Worm (Caenorhabditis elegans) whole organism, midembryonic: ENCODE results near the gene ptc-3.
A peak's percentile ranks its signal among the peaks of the same experiment; 100 is the strongest.

Experiments
- T22C8.4 ChIP-seq: fragments of 200-800 bp; sonication (Bioruptor generic); IDR thresholded peaks from 2 replicates; pipeline ENCODE4 v1.3.6; 2022; ENCODE audit warnings: missing genetic modification characterization, missing compliant biosample characterization
- cog-1 ChIP-seq: sonication (generic microtip); optimal IDR thresholded peaks from 2 replicates; lab custom pipeline; 2016; ENCODE audit warnings: missing genetic modification characterization, missing compliant biosample characterization
- flt-1 ChIP-seq: fragments of 200-800 bp; sonication (Bioruptor generic); IDR thresholded peaks from 2 replicates; pipeline ENCODE4 v1.3.6; 2022; ENCODE audit warnings: missing genetic modification characterization, missing compliant biosample characterization
- klf-2 ChIP-seq: fragments of 200-800 bp; sonication (Bioruptor generic); conservative IDR thresholded peaks from 2 replicates; pipeline ENCODE4 v1.3.6; 2022; ENCODE audit warnings: missing genetic modification reagents, missing genetic modification characterization, missing compliant biosample characterization
- med-1 ChIP-seq: sonication (generic microtip); optimal IDR thresholded peaks from 2 replicates; lab custom pipeline; 2017; ENCODE audit warnings: missing genetic modification characterization, mild to moderate bottlenecking, missing compliant biosample characterization, antibody characterized with exemption, missing genetic modification reagents; ENCODE audit not compliant: insufficient read depth
- ref-1 ChIP-seq: fragments of 200-800 bp; sonication (Bioruptor generic); conservative IDR thresholded peaks from 2 replicates; pipeline ENCODE4 v1.3.6; 2022; ENCODE audit warnings: missing genetic modification reagents, missing genetic modification characterization, missing compliant biosample characterization
- tab-1 ChIP-seq: fragments of 200-800 bp; sonication (Bioruptor generic); IDR thresholded peaks from 2 replicates; pipeline ENCODE4 v1.3.6; 2022; ENCODE audit warnings: missing genetic modification characterization, missing compliant biosample characterization
- ztf-23 ChIP-seq: fragments of 200-800 bp; sonication (Bioruptor generic); IDR thresholded peaks from 2 replicates; pipeline ENCODE4 v1.3.6; 2022; ENCODE audit warnings: missing genetic modification reagents, missing genetic modification characterization, missing compliant biosample characterization
- ztf-29 ChIP-seq: fragments of 200-800 bp; sonication (Bioruptor generic); IDR thresholded peaks from 2 replicates; pipeline ENCODE4 v1.3.6; 2022; ENCODE audit warnings: missing genetic modification reagents, missing genetic modification characterization, missing compliant biosample characterization

ptc-3 gene

DNA sequence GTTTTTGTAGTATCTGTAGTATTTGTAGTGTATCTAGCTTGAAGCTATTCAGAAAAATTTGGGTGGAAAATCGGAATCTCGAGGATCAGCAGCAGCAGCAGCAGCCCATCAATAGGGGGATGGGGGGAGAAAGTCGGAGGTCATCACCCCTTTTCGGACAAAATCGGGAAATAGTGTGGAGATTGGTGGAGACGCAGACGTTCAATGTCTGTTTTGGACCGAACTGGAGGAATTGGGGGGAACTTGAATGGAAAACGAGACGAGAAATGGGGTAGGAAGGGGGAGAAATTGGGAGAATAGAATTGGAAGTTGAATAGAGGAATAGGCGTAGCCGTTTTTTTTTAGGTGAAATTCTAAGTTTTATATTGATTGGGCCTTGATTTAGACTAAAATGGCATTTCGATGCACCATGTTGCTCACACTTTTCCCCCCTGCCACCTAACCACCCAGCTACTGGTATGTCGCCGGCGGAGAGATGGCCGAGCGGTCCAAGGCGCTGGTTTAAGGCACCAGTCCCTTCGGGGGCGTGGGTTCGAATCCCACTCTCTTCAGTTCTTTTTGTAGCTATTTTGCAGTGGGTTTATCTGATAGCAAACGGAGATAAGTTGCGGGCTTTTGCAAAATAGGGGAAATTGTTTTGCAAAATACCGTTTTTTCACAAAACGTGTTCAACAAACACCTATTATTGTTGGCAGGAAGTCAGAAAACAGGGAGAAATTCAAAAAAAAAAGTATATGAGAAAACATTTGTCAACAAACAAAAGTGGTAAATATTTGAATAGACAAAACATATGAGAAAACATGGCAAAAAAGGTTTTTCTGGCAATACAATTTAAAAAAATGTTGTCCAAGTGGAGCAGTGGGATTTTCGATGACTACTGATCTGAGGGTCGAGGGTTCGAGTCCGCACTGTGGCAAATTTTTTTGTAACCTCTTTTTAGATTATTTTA lies 7.8 kb upstream of the ptc-3 start:
- TF ChIP-seq cog-1 (tag; lab: Kevin White, UChicago) (no peak), T22C8.4 (no peak), klf-2 (GFP tag; lab: Robert Waterston, UW) (no peak), ref-1 (no peak), flt-1 (GFP tag; lab: Robert Waterston, UW) (peak; percentile 81), ztf-29 (GFP tag; lab: Robert Waterston, UW) (no peak), ztf-23 (GFP tag; lab: Robert Waterston, UW) (peak; percentile 52; the same call in 1 of the 2 replicates), tab-1 (peak; percentile 64), med-1 (GFP tag; lab: Kevin White, UChicago) (no peak)

DNA sequence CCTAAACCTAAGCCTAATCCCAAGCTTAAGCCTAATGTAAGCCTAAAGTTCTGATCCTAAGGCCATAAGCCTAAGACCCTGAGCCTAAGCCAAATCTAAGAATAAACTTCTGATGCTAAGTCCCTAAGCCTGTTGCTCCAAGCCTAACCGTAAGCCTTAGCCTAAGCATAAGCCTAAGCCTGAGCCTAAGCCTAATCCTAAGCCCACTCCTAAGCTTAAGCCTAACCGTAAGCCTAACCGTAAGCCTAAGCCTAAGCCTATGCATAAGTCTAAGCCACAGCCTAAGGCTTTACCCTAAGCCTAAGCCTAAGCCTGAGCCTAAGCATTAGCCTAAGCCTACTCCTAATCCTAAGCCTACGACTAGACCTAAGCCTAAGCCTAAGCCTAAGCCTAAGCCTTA lies 6.9 kb upstream of the ptc-3 start:
- no peak for TF ChIP-seq med-1 (GFP tag; lab: Kevin White, UChicago)
- no peak for TF ChIP-seq klf-2 (GFP tag; lab: Robert Waterston, UW)
- TF ChIP-seq T22C8.4, result no peak
- no peak for TF ChIP-seq ztf-23 (GFP tag; lab: Robert Waterston, UW)
- no peak for TF ChIP-seq tab-1
- no peak for TF ChIP-seq cog-1 (tag; lab: Kevin White, UChicago)
- TF ChIP-seq ztf-29 (GFP tag; lab: Robert Waterston, UW), result no peak; the same call in 1 of the 2 replicates
- TF ChIP-seq flt-1 (GFP tag; lab: Robert Waterston, UW), result no peak
- TF ChIP-seq ref-1, result no peak

DNA sequence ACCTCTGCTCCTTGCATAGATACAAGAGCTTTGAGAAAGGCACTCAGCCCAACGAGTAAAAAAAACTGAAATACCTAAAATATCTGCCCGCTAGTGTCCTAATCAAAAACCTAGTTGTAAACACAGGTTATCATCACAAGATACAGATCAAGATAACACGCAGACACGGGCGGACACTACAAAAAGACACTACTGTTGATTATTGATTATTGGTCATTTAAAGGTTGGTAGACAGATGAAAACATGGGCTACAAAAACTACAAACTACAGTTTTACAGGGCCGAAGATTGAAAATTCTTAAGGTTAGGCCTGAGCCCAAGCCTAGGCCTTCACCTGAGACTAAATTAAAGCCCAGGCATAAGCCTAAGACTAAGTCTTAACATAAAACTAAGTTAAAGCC lies 6.5 kb upstream of the ptc-3 start:
- TF ChIP-seq tab-1 (no peak), cog-1 (tag; lab: Kevin White, UChicago) (no peak), flt-1 (GFP tag; lab: Robert Waterston, UW) (no peak), klf-2 (GFP tag; lab: Robert Waterston, UW) (no peak), med-1 (GFP tag; lab: Kevin White, UChicago) (no peak), T22C8.4 (no peak), ref-1 (no peak)

DNA sequence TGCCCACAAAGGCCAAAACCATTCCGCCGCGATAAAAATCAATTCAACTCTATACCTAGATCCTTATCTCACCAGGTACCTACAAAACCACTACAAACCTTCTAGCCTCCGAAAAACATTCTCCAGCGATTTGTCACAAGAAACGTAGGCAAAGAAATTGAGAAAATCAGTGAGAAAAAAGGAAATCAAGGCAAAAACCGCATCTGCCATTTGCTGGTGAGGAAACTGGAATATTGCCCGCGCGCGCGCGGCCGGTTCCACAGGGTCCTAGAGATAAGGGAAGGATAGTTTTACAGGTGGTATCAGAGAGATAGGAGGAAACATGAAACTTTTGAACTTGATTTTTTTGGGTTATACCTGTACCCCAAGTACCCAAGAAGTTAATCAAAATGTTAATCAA lies 5.2 kb upstream of the ptc-3 start:
- no peak for TF ChIP-seq ref-1
- TF ChIP-seq klf-2 (GFP tag; lab: Robert Waterston, UW), result no peak
- TF ChIP-seq flt-1 (GFP tag; lab: Robert Waterston, UW), result no peak
- TF ChIP-seq tab-1, result no peak
- no peak for TF ChIP-seq med-1 (GFP tag; lab: Kevin White, UChicago)

DNA sequence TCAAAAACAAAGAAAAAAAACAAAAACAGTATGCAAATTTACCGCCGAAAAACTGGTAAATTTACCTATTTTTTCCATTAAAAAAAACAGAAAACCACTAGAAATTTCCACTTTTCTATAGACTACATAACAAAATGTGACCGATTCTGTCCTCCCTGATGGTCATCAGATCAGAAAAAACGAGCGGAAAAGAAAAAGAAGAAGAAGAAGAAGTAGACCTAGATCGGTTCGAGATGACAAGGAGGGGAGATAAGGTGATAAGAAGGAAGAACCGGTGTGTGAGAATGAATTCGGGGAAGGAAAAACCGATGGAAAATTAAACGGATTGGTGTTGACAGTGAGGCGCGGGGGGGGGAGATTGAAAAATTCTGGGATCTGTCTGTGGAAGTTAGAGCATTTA lies 3.7 kb upstream of the ptc-3 start:
- TF ChIP-seq tab-1, result no peak
- no peak for TF ChIP-seq T22C8.4
- TF ChIP-seq ref-1, result no peak
- TF ChIP-seq ztf-23 (GFP tag; lab: Robert Waterston, UW), result no peak
- TF ChIP-seq cog-1 (tag; lab: Kevin White, UChicago), result no peak

DNA sequence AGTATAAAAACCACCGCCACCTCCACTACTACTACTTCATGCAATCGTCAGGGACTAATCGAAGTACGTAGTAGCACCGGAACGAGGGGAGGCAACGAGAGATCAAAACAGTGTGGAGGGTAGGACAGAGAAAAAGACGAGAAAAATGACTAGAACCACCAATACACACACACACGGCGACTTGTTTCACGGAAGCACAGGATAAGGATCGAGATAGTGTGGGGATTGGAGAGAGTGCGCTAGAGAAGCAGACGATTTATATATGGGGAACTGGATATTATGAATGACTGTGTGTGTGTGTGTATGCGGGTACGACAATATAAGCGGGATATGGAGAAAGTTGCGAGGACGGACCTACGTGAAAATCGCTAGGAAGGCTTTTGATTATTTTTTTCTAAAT lies 2.4 kb upstream of the ptc-3 start:
- no peak for TF ChIP-seq klf-2 (GFP tag; lab: Robert Waterston, UW)
- TF ChIP-seq tab-1, result no peak
- no peak for TF ChIP-seq flt-1 (GFP tag; lab: Robert Waterston, UW)
- peak; percentile 34; the same call in 1 of the 2 replicates for TF ChIP-seq ztf-29 (GFP tag; lab: Robert Waterston, UW)
- TF ChIP-seq ref-1, result no peak
- TF ChIP-seq cog-1 (tag; lab: Kevin White, UChicago), result no peak

DNA sequence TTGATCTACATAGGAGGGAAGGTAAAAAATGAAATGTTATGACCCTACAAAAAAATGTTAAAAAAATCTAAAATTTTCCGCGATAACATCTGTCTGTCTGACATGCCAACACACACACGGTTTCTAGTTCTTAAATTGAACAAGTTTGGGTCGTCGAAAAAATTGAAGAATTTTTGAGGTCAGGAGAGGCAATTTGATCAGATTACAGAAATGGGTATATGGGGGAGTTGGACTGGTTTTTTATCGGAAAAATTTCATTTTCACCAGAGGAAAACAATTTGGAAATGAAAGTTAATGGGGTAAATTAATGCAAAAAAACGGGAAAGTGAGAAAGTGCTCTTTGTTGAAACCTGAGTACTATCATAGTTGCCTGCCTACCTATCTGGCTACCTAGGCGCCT lies 1.4 kb upstream of the ptc-3 start:
- TF ChIP-seq cog-1 (tag; lab: Kevin White, UChicago), result no peak
- TF ChIP-seq med-1 (GFP tag; lab: Kevin White, UChicago), result no peak
- no peak for TF ChIP-seq ztf-29 (GFP tag; lab: Robert Waterston, UW)
- TF ChIP-seq ref-1, result no peak
- no peak for TF ChIP-seq flt-1 (GFP tag; lab: Robert Waterston, UW)
- no peak for TF ChIP-seq ztf-23 (GFP tag; lab: Robert Waterston, UW)
- TF ChIP-seq T22C8.4, result no peak
- no peak for TF ChIP-seq klf-2 (GFP tag; lab: Robert Waterston, UW)

DNA sequence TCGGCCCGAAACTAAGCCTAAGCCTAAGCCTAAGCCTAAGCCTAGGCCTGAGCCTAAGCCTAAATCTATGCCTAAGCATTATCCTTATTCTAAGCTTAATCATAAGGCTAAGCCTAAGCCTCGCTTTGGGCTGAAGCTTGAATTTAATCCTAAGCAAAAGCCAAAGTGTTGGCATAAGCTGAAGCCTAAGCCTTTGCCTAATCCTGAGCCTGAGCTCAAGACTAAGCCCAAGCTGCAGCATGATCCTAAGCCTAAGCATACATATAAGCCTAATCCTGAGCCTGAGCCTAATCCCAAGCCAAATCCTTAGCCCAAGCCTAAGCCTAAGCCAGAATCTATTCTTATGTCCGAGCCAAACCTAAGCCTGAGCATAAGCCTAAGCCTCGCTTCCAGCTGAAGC lies 5.8 kb downstream of the ptc-3 start:
- TF ChIP-seq med-1 (GFP tag; lab: Kevin White, UChicago), result no peak

DNA sequence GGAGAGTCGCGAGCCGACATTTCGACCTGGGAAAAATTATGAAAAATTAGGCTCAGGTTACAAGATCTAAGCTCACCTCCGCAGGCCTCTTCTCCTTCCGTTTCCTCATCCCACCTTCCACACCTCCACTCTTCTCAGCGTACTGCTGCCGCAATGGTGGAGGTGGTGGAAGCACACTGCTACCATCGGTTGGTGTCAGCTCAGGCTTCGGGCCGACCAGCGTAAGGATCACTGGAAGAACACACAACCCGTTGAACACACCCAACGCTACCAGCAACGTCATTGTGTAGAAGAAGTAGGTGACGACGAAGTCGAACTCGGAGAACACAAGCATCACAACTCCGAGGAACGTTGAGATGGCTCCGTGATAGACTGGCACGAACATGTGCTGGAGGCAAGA lies 6.7 kb downstream of the ptc-3 start:
- TF ChIP-seq ztf-29 (GFP tag; lab: Robert Waterston, UW) (no peak), tab-1 (0 out of 2 replicates have a peak, but pooled peaks have one; percentile 13), flt-1 (GFP tag; lab: Robert Waterston, UW) (no peak), klf-2 (GFP tag; lab: Robert Waterston, UW) (no peak)

DNA sequence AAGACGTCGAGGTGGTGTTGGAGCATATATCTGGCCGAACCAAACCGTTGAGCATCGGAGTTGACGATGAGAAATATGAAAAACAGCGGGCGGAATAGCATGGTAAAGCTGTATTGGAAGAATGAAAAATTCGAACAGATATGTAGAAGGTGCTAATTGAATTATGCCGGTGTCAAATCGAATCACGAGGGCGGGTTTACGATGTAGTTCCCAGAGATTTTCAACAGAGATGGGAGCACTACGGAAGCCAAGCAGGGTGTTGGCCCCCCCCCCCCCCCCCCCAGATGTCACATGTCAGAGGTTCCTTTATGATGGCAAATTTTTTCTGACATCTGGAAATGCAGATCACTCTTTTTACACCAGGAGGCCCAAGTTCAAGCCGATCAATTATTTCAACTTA lies 9.3 kb downstream of the ptc-3 start, which contains the start of gene Y110A2AL.7:
Y110A2AL.7 (minus strand) TSS at position 101 of the 400 bp plus-strand sequence.
- TF ChIP-seq T22C8.4 (no peak), ztf-29 (GFP tag; lab: Robert Waterston, UW) (no peak), ref-1 (no peak), med-1 (GFP tag; lab: Kevin White, UChicago) (no peak), tab-1 (no peak), klf-2 (GFP tag; lab: Robert Waterston, UW) (no peak), ztf-23 (GFP tag; lab: Robert Waterston, UW) (no peak), cog-1 (tag; lab: Kevin White, UChicago) (no peak), flt-1 (GFP tag; lab: Robert Waterston, UW) (no peak)
